Fruit fly (Drosophila melanogaster) whole organism, embryonic: ENCODE results near the gene Cypl.

ENCODE experiments used
- Adf1 ChIP-seq: fragments of 200-800 bp; sonication (Bioruptor generic); IDR thresholded peaks from 2 replicates; pipeline ENCODE4 v1.3.6; 2022; ENCODE audit warnings: missing biosample characterization, missing genetic modification characterization
- CG1024 ChIP-seq: fragments of 200-800 bp; sonication (Bioruptor generic); IDR thresholded peaks from 2 replicates; pipeline ENCODE4 v1.3.6; 2022; ENCODE audit warnings: missing biosample characterization, missing genetic modification characterization
- CG10654 ChIP-seq: fragments of 200-800 bp; sonication (Bioruptor generic); optimal IDR thresholded peaks from 2 replicates; lab custom pipeline; 2016; ENCODE audit warnings: missing biosample characterization, missing genetic modification characterization
- CG11696 ChIP-seq: fragments of 200-800 bp; sonication (Bioruptor generic); IDR thresholded peaks from 2 replicates; pipeline ENCODE4 v1.3.6; 2022; ENCODE audit warnings: missing biosample characterization, missing genetic modification characterization
- CG12299 ChIP-seq: fragments of 200-800 bp; sonication (Bioruptor generic); optimal IDR thresholded peaks from 2 replicates; lab custom pipeline; 2018; ENCODE audit warnings: missing biosample characterization, mild to moderate bottlenecking, missing genetic modification characterization
- CG13123 ChIP-seq: fragments of 200-800 bp; sonication (Bioruptor generic); optimal IDR thresholded peaks from 2 replicates; lab custom pipeline; 2016; ENCODE audit warnings: missing biosample characterization, missing genetic modification characterization
- CG13287 ChIP-seq: fragments of 200-800 bp; sonication (Bioruptor generic); IDR thresholded peaks from 2 replicates; pipeline ENCODE4 v1.3.6; 2022; ENCODE audit warnings: missing biosample characterization, missing genetic modification characterization; ENCODE audit not compliant: partially characterized antibody
- CG13894 ChIP-seq: fragments of 200-800 bp; sonication (Bioruptor generic); optimal IDR thresholded peaks from 3 replicates; lab custom pipeline; 2018; ENCODE audit warnings: missing biosample characterization, mild to moderate bottlenecking, missing genetic modification characterization, moderate library complexity
- CG14050 ChIP-seq: fragments of 200-800 bp; sonication (Bioruptor generic); IDR thresholded peaks from 3 replicates; pipeline ENCODE4 v1.3.6; 2022; ENCODE audit warnings: missing biosample characterization, missing genetic modification characterization
- CG14667 ChIP-seq: fragments of 200-800 bp; sonication (Bioruptor generic); IDR thresholded peaks from 2 replicates; pipeline ENCODE4 v1.3.6; 2022; ENCODE audit warnings: missing biosample characterization, missing genetic modification characterization
- CG14965 ChIP-seq: fragments of 200-800 bp; sonication (Bioruptor generic); optimal IDR thresholded peaks from 2 replicates; lab custom pipeline; 2016; ENCODE audit warnings: missing biosample characterization, missing genetic modification characterization, borderline replicate concordance
- CG1602 ChIP-seq: fragments of 200-800 bp; sonication (Bioruptor generic); optimal IDR thresholded peaks from 3 replicates; lab custom pipeline; 2016; ENCODE audit warnings: missing biosample characterization, missing genetic modification characterization
- CG3995 ChIP-seq: fragments of 200-800 bp; sonication (Bioruptor generic); optimal IDR thresholded peaks from 3 replicates; lab custom pipeline; 2016; ENCODE audit warnings: missing biosample characterization, missing genetic modification characterization
- CG4282 ChIP-seq: fragments of 200-800 bp; sonication (Bioruptor generic); optimal IDR thresholded peaks from 2 replicates; lab custom pipeline; 2016; ENCODE audit warnings: missing biosample characterization, missing genetic modification characterization
- CG6683 ChIP-seq: fragments of 200-800 bp; sonication (Bioruptor generic); optimal IDR thresholded peaks from 2 replicates; lab custom pipeline; 2017; ENCODE audit warnings: missing biosample characterization, mild to moderate bottlenecking, missing genetic modification characterization, missing genetic modification reagents
- CG7271 ChIP-seq: fragments of 200-800 bp; sonication (Bioruptor generic); optimal IDR thresholded peaks from 2 replicates; lab custom pipeline; 2018; ENCODE audit warnings: missing biosample characterization, mild to moderate bottlenecking, missing genetic modification characterization, moderate library complexity
- CG7372 ChIP-seq: fragments of 200-800 bp; sonication (Bioruptor generic); IDR thresholded peaks from 2 replicates; pipeline ENCODE4 v1.3.6; 2022; ENCODE audit warnings: missing biosample characterization, missing genetic modification characterization
- CG7556 ChIP-seq: fragments of 200-800 bp; sonication (Bioruptor generic); optimal IDR thresholded peaks from 2 replicates; lab custom pipeline; 2017; ENCODE audit warnings: missing biosample characterization, mild to moderate bottlenecking, missing genetic modification characterization
- CG7745 ChIP-seq: fragments of 200-800 bp; sonication (Bioruptor generic); optimal IDR thresholded peaks from 2 replicates; lab custom pipeline; 2018; ENCODE audit warnings: missing biosample characterization, mild to moderate bottlenecking, missing genetic modification characterization, moderate library complexity
- CG7987 ChIP-seq: fragments of 200-800 bp; sonication (Bioruptor generic); optimal IDR thresholded peaks from 2 replicates; lab custom pipeline; 2018; ENCODE audit warnings: missing biosample characterization, mild to moderate bottlenecking, missing genetic modification characterization, moderate library complexity
- CG8359 ChIP-seq: fragments of 200-800 bp; sonication (Bioruptor generic); optimal IDR thresholded peaks from 2 replicates; lab custom pipeline; 2017; ENCODE audit warnings: missing biosample characterization, mild to moderate bottlenecking, missing genetic modification characterization, borderline replicate concordance
- CG8388 ChIP-seq: fragments of 200-800 bp; sonication (Bioruptor generic); optimal IDR thresholded peaks from 2 replicates; lab custom pipeline; 2019; ENCODE audit warnings: missing biosample characterization, mild to moderate bottlenecking, missing genetic modification characterization, moderate library complexity
- CG9215 ChIP-seq: fragments of 200-800 bp; sonication (Bioruptor generic); IDR thresholded peaks from 2 replicates; pipeline ENCODE4 v1.3.6; 2022; ENCODE audit warnings: missing biosample characterization, missing genetic modification characterization
- D19B ChIP-seq: fragments of 200-800 bp; sonication (Bioruptor generic); optimal IDR thresholded peaks from 2 replicates; lab custom pipeline; 2017; ENCODE audit warnings: missing biosample characterization, mild to moderate bottlenecking, missing genetic modification characterization
- H2.0 ChIP-seq: fragments of 200-800 bp; sonication (Bioruptor generic); IDR thresholded peaks from 2 replicates; pipeline ENCODE4 v1.3.6; 2022; ENCODE audit warnings: missing biosample characterization, missing genetic modification characterization
- Neu2 ChIP-seq: fragments of 200-800 bp; sonication (Bioruptor generic); optimal IDR thresholded peaks from 3 replicates; lab custom pipeline; 2016; ENCODE audit warnings: missing biosample characterization, missing genetic modification characterization, borderline replicate concordance
- Six4 ChIP-seq: fragments of 200-800 bp; sonication (Bioruptor generic); optimal IDR thresholded peaks from 2 replicates; lab custom pipeline; 2016; ENCODE audit warnings: missing biosample characterization, missing genetic modification characterization
- Sry-β ChIP-seq: fragments of 200-800 bp; sonication (Bioruptor generic); optimal IDR thresholded peaks from 2 replicates; lab custom pipeline; 2018; ENCODE audit warnings: missing biosample characterization, mild to moderate bottlenecking, missing genetic modification characterization, moderate library complexity
- Xrp1 ChIP-seq: fragments of 200-800 bp; sonication (Bioruptor generic); IDR thresholded peaks from 2 replicates; pipeline ENCODE4 v1.3.6; 2022; ENCODE audit warnings: missing biosample characterization, missing genetic modification characterization
- amos ChIP-seq: fragments of 200-800 bp; sonication (Bioruptor generic); IDR thresholded peaks from 2 replicates; pipeline ENCODE4 v1.3.6; 2022; ENCODE audit warnings: missing biosample characterization, missing genetic modification characterization; ENCODE audit not compliant: partially characterized antibody
- aop ChIP-seq: fragments of 200-800 bp; sonication (Bioruptor generic); IDR thresholded peaks from 2 replicates; pipeline ENCODE4 v1.3.6; 2022; ENCODE audit warnings: missing biosample characterization, missing genetic modification characterization
- ato ChIP-seq: fragments of 200-800 bp; sonication (Bioruptor generic); IDR thresholded peaks from 2 replicates; pipeline ENCODE4 v1.3.6; 2022; ENCODE audit warnings: missing biosample characterization, missing genetic modification characterization; ENCODE audit not compliant: partially characterized antibody
- az2 ChIP-seq: fragments of 200-800 bp; sonication (Bioruptor generic); optimal IDR thresholded peaks from 3 replicates; lab custom pipeline; 2016; ENCODE audit warnings: missing biosample characterization, missing genetic modification characterization
- bsh ChIP-seq, 2 experiments: fragments of 200-800 bp; sonication (Bioruptor generic); optimal IDR thresholded peaks; 2 replicates each; lab custom pipeline; 2017 to 2018; ENCODE audit warnings: mild to moderate bottlenecking in 2 of 2, missing biosample characterization in 2 of 2, missing genetic modification characterization in 2 of 2, moderate library complexity in 1 of 2
- cato ChIP-seq: fragments of 200-800 bp; sonication (Bioruptor generic); optimal IDR thresholded peaks from 2 replicates; lab custom pipeline; 2016; ENCODE audit warnings: missing biosample characterization, missing genetic modification characterization, borderline replicate concordance
- caup ChIP-seq: fragments of 200-800 bp; sonication (Bioruptor generic); optimal IDR thresholded peaks from 3 replicates; lab custom pipeline; 2017; ENCODE audit warnings: missing biosample characterization, mild to moderate bottlenecking, missing genetic modification characterization, moderate library complexity; ENCODE audit not compliant: severe bottlenecking
- chn ChIP-seq: fragments of 200-800 bp; sonication (Bioruptor generic); optimal IDR thresholded peaks from 2 replicates; lab custom pipeline; 2016; ENCODE audit warnings: missing biosample characterization, missing genetic modification characterization
- dati ChIP-seq: fragments of 200-800 bp; sonication (Bioruptor generic); IDR thresholded peaks from 2 replicates; pipeline ENCODE4 v1.3.6; 2022; ENCODE audit warnings: missing biosample characterization, missing genetic modification characterization
- eve ChIP-seq, 2 experiments: fragments of >200 bp; optimal IDR thresholded peaks; 2 replicates each; lab custom pipeline; 2017; ENCODE audit warnings: missing biosample characterization in 2 of 2, missing genetic modification characterization in 2 of 2
- gcm2 ChIP-seq: fragments of 200-800 bp; sonication (Bioruptor generic); optimal IDR thresholded peaks from 2 replicates; lab custom pipeline; 2016; ENCODE audit warnings: missing biosample characterization, missing genetic modification characterization
- gsb-n ChIP-seq: fragments of 200-800 bp; sonication (Bioruptor generic); optimal IDR thresholded peaks from 3 replicates; lab custom pipeline; 2018; ENCODE audit warnings: missing biosample characterization, mild to moderate bottlenecking, missing genetic modification characterization
- lab ChIP-seq: fragments of 200-800 bp; sonication (Bioruptor generic); optimal IDR thresholded peaks from 3 replicates; lab custom pipeline; 2017; ENCODE audit warnings: missing biosample characterization, missing genetic modification characterization, mild to moderate bottlenecking, moderate library complexity, missing genetic modification reagents
- nom ChIP-seq: fragments of 200-800 bp; sonication (Bioruptor generic); optimal IDR thresholded peaks from 2 replicates; lab custom pipeline; 2017; ENCODE audit warnings: missing biosample characterization, missing genetic modification characterization, mild to moderate bottlenecking, moderate library complexity, missing genetic modification reagents
- odd ChIP-seq: fragments of 200-800 bp; sonication (Bioruptor generic); optimal IDR thresholded peaks from 2 replicates; lab custom pipeline; 2017; ENCODE audit warnings: missing biosample characterization, mild to moderate bottlenecking, missing genetic modification characterization
- otp ChIP-seq: fragments of 200-800 bp; sonication (Bioruptor generic); IDR thresholded peaks from 3 replicates; pipeline ENCODE4, ENCODE4 v1.3.6; 2022; ENCODE audit warnings: missing biosample characterization, missing genetic modification characterization
- sens ChIP-seq: fragments of 200-800 bp; sonication (Bioruptor generic); peaks from one replicate; lab custom pipeline; 2016; ENCODE audit warnings: missing biosample characterization, missing genetic modification characterization
- slp2 ChIP-seq: fragments of 200-800 bp; sonication (Bioruptor generic); optimal IDR thresholded peaks from 2 replicates; lab custom pipeline; 2016; ENCODE audit warnings: missing biosample characterization, missing genetic modification characterization
- sr ChIP-seq: fragments of 200-800 bp; sonication (Bioruptor generic); IDR thresholded peaks from 3 replicates; pipeline ENCODE4 v1.3.6; 2022; ENCODE audit warnings: missing biosample characterization, missing genetic modification characterization
- tll ChIP-seq, 2 experiments: fragments of 200-800 bp in 1 of 2; fragments of >200 bp in 1 of 2; sonication (Bioruptor generic) in 1 of 2; optimal IDR thresholded peaks; 2 replicates each; lab custom pipeline; 2017 to 2019; ENCODE audit warnings: missing biosample characterization in 2 of 2, missing genetic modification characterization in 2 of 2, mild to moderate bottlenecking in 1 of 2, moderate library complexity in 1 of 2
- wdn ChIP-seq: fragments of 200-800 bp; sonication (Bioruptor generic); IDR thresholded peaks from 2 replicates; pipeline ENCODE4 v1.3.6; 2022; ENCODE audit warnings: missing biosample characterization, missing genetic modification characterization

The Cypl gene

DNA sequence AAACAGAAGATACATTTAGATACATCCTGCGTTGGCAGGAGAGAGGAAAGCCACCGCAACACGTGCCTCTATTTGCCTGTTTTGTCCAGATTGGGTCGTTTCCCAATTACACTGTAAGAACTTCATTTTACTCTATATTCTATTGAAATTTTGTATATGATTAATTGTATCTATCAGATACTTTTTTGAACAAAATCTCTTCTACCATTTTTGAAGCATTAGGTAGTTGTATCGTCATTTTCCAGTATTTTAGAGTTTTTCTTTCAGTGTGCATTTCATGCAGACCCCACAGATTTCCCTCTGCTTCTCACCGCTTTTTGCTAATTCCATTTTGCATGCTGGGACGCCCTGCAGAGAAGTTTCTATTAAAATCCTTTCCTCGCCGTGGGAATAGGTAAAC is 11.8 kb upstream of the Cypl start (continued):
- TF ChIP-seq CG4282 (GFP tag; lab: Kevin White, UChicago), result no peak
- TF ChIP-seq CG1024 (GFP tag; lab: Robert Waterston, UW), result no peak
- TF ChIP-seq Six4 (GFP tag; lab: Kevin White, UChicago), result no peak
- peak; percentile 38 for TF ChIP-seq caup (GFP tag; lab: Kevin White, UChicago)
- 0 out of 2 replicates have a peak, but pooled peaks have one; percentile 31 for TF ChIP-seq Adf1 (GFP tag; lab: Robert Waterston, UW)
- no peak for TF ChIP-seq slp2 (GFP tag; lab: Kevin White, UChicago)
- TF ChIP-seq CG8388, result no peak
- TF ChIP-seq Neu2 (GFP tag; lab: Kevin White, UChicago), result no peak
- peak; percentile 30; the same call in 1 of the 2 replicates for TF ChIP-seq H2.0 (GFP tag; lab: Robert Waterston, UW)
- no peak for TF ChIP-seq ato (GFP tag; lab: Robert Waterston, UW)
- TF ChIP-seq chn (GFP tag; lab: Kevin White, UChicago), result no peak
- no peak for TF ChIP-seq otp (GFP tag; lab: Robert Waterston, UW)
- TF ChIP-seq CG7556 (GFP tag; lab: Kevin White, UChicago), result peak; percentile 58
- peak; percentile 19 to 67 for TF ChIP-seq bsh (GFP tag; optimal IDR thresholded peaks at IDR 0.05; lab: Kevin White, UChicago)
- TF ChIP-seq CG8359 (GFP tag; lab: Kevin White, UChicago), result no peak
- TF ChIP-seq CG3995, result no peak
- no peak for TF ChIP-seq tll (GFP tag; optimal IDR thresholded peaks at IDR 0.05; lab: Kevin White, UChicago)
- no peak for TF ChIP-seq CG14667
- TF ChIP-seq CG13287 (GFP tag; lab: Robert Waterston, UW), result no peak
- TF ChIP-seq CG14965 (GFP tag; lab: Kevin White, UChicago), result no peak
- TF ChIP-seq CG7372 (GFP tag; lab: Robert Waterston, UW), result no peak
- peak; percentile 35 for TF ChIP-seq az2 (GFP tag; lab: Kevin White, UChicago)
- TF ChIP-seq CG9215 (GFP tag; lab: Robert Waterston, UW), result peak; percentile 41; the same call in 1 of the 2 replicates
- TF ChIP-seq aop, result no peak
- peak; percentile 29 for TF ChIP-seq CG6683 (GFP tag; lab: Kevin White, UChicago)
- TF ChIP-seq nom, result no peak
- peak; percentile 30 for TF ChIP-seq CG10654 (GFP tag; lab: Kevin White, UChicago)
- no peak for TF ChIP-seq sr (GFP tag; lab: Robert Waterston, UW)
- no peak for TF ChIP-seq amos (GFP tag; lab: Robert Waterston, UW)
- TF ChIP-seq dati (GFP tag; lab: Robert Waterston, UW), result no peak
- TF ChIP-seq CG7271 (tag; lab: Kevin White, UChicago), result no peak
- TF ChIP-seq D19B, result no peak
- 0 out of 2 replicates have a peak, but pooled peaks have one; percentile 35 for TF ChIP-seq wdn (GFP tag; lab: Robert Waterston, UW)
- no peak for TF ChIP-seq CG7987
- peak; percentile 71 for TF ChIP-seq Xrp1 (GFP tag; lab: Robert Waterston, UW)
- peak; percentile 13 for TF ChIP-seq CG1602 (GFP tag; lab: Kevin White, UChicago)
- TF ChIP-seq gcm2 (GFP tag; lab: Kevin White, UChicago), result peak; percentile 26
- TF ChIP-seq CG12299, result no peak
- no peak for TF ChIP-seq CG13894 (tag; lab: Kevin White, UChicago)
- TF ChIP-seq lab (GFP tag; lab: Kevin White, UChicago), result peak; percentile 77
- no peak for TF ChIP-seq gsb-n (tag; lab: Kevin White, UChicago)
- TF ChIP-seq odd (GFP tag; lab: Kevin White, UChicago), result no peak
- no peak for TF ChIP-seq CG7745 (tag; lab: Kevin White, UChicago)
- no peak for TF ChIP-seq eve (GFP tag; optimal IDR thresholded peaks at IDR 0.05; lab: Kevin White, UChicago)
- TF ChIP-seq CG13123 (GFP tag; lab: Kevin White, UChicago), result no peak
- TF ChIP-seq Sry-β, result no peak
- TF ChIP-seq CG11696 (GFP tag; lab: Robert Waterston, UW), result peak; percentile 36; the same call in 1 of the 2 replicates
- TF ChIP-seq sens (GFP tag; lab: Kevin White, UChicago), result peak; percentile 87
- TF ChIP-seq cato (GFP tag; lab: Kevin White, UChicago), result peak; percentile 6
- TF ChIP-seq CG14050 (GFP tag; lab: Robert Waterston, UW), result no peak
